Worm (Caenorhabditis elegans): ENCODE data around the gene bcmo-2.

ce11 chrII:3897758-3898494 lies 12.7 kb downstream of the bcmo-2 start, which contains the start of gene F53C3.6:
- TF ChIP-seq nhr-237 (tag; optimal IDR thresholded peaks at IDR 0.05) (no peak), mep-1 (tag; optimal IDR thresholded peaks at IDR 0.05) (no peak), daf-12 (tag; optimal IDR thresholded peaks at IDR 0.05) (no peak), lin-39 (tag; optimal IDR thresholded peaks at IDR 0.05) (no peak), arid-1 (GFP tag; conservative IDR thresholded peaks at IDR 0.05) (no peak)
